Fruit fly (Drosophila melanogaster) whole organism, adult: Measurements from ENCODE around the gene CstF50.

Experiments used
- CG11617 ChIP-seq: fragments of 200-800 bp; sonication (Bioruptor generic); optimal IDR thresholded peaks from 2 replicates; lab custom pipeline; 2017; ENCODE audit warnings: mild to moderate bottlenecking, missing biosample characterization, missing genetic modification reagents, missing genetic modification characterization
- CG12768 ChIP-seq: fragments of 200-800 bp; sonication (Bioruptor generic); optimal IDR thresholded peaks from 2 replicates; lab custom pipeline; 2017; ENCODE audit warnings: missing biosample characterization, missing genetic modification characterization, mild to moderate bottlenecking, moderate library complexity, missing genetic modification reagents
- CG14711 ChIP-seq: fragments of 200-800 bp; sonication (Bioruptor generic); optimal IDR thresholded peaks from 2 replicates; lab custom pipeline; 2018; ENCODE audit warnings: missing biosample characterization, mild to moderate bottlenecking, missing genetic modification characterization, moderate library complexity
- CG1620 ChIP-seq: fragments of 200-800 bp; sonication (Bioruptor generic); optimal IDR thresholded peaks from 2 replicates; lab custom pipeline; 2016; ENCODE audit warnings: missing biosample characterization, missing genetic modification characterization
- CG33017 ChIP-seq: fragments of 200-800 bp; sonication (Bioruptor generic); optimal IDR thresholded peaks from 2 replicates; lab custom pipeline; 2018; ENCODE audit warnings: missing biosample characterization, mild to moderate bottlenecking, missing genetic modification characterization, moderate library complexity
- CG5204 ChIP-seq: fragments of 200-800 bp; sonication (Bioruptor generic); optimal IDR thresholded peaks from 2 replicates; lab custom pipeline; 2016; ENCODE audit warnings: missing biosample characterization, missing genetic modification characterization
- CG7045 ChIP-seq: fragments of 200-800 bp; sonication (Bioruptor generic); optimal IDR thresholded peaks from 2 replicates; lab custom pipeline; 2017; ENCODE audit warnings: missing biosample characterization, mild to moderate bottlenecking, missing genetic modification characterization
- CG7101 ChIP-seq: fragments of 200-800 bp; sonication (Bioruptor generic); optimal IDR thresholded peaks from 2 replicates; lab custom pipeline; 2018; ENCODE audit warnings: missing biosample characterization, mild to moderate bottlenecking, missing genetic modification characterization, moderate library complexity
- Clk ChIP-seq: fragments of 200-800 bp; sonication (Bioruptor generic); optimal IDR thresholded peaks from 2 replicates; lab custom pipeline; 2017; ENCODE audit warnings: missing biosample characterization, missing genetic modification characterization
- Crg-1 ChIP-seq: fragments of 200-800 bp; sonication (Bioruptor generic); optimal IDR thresholded peaks from 2 replicates; lab custom pipeline; 2016; ENCODE audit warnings: missing biosample characterization, missing genetic modification characterization
- Hr96 ChIP-seq: fragments of 200-800 bp; sonication (Bioruptor generic); optimal IDR thresholded peaks from 2 replicates; lab custom pipeline; 2016; ENCODE audit warnings: missing biosample characterization, missing genetic modification characterization
- Mnt ChIP-seq: fragments of 200-800 bp; sonication (Bioruptor generic); optimal IDR thresholded peaks from 2 replicates; lab custom pipeline; 2016; ENCODE audit warnings: missing biosample characterization, mild to moderate bottlenecking, missing genetic modification characterization
- bab1 ChIP-seq: fragments of 200-800 bp; sonication (Bioruptor generic); optimal IDR thresholded peaks from 3 replicates; lab custom pipeline; 2019; ENCODE audit warnings: missing biosample characterization, mild to moderate bottlenecking, missing genetic modification characterization, moderate library complexity
- cic ChIP-seq: fragments of 200-800 bp; sonication (Bioruptor generic); optimal IDR thresholded peaks from 2 replicates; lab custom pipeline; 2017; ENCODE audit warnings: missing biosample characterization, mild to moderate bottlenecking, missing genetic modification characterization, moderate library complexity
- cnc ChIP-seq, 2 experiments: fragments of >200 bp; optimal IDR thresholded peaks; 2 replicates each; lab custom pipeline; 2017
- kay ChIP-seq: fragments of 200-800 bp; sonication (Bioruptor generic); peaks from one replicate; lab custom pipeline; 2016; ENCODE audit warnings: missing biosample characterization, missing genetic modification characterization, borderline replicate concordance
- ovo ChIP-seq: fragments of 200-800 bp; sonication (Bioruptor generic); optimal IDR thresholded peaks from 2 replicates; lab custom pipeline; 2016; ENCODE audit warnings: missing biosample characterization, missing genetic modification characterization
- pad ChIP-seq: fragments of 200-800 bp; sonication (Bioruptor generic); optimal IDR thresholded peaks from 3 replicates; lab custom pipeline; 2017; ENCODE audit warnings: missing biosample characterization, missing genetic modification characterization, mild to moderate bottlenecking, moderate library complexity, missing genetic modification reagents
- tj ChIP-seq: fragments of 200-800 bp; sonication (Bioruptor generic); optimal IDR thresholded peaks from 3 replicates; lab custom pipeline; 2017; ENCODE audit warnings: missing biosample characterization, mild to moderate bottlenecking, missing genetic modification characterization, moderate library complexity
- toe ChIP-seq: fragments of 200-800 bp; sonication (Bioruptor generic); optimal IDR thresholded peaks from 2 replicates; lab custom pipeline; 2016; ENCODE audit warnings: missing biosample characterization, missing genetic modification characterization

CstF50 gene

dm6 chr3R:31748093-31748996 is 11.6 kb upstream of the CstF50 start:
- TF ChIP-seq CG5204 (GFP tag; lab: Kevin White, UChicago): no peak
- TF ChIP-seq Hr96 (GFP tag; lab: Kevin White, UChicago): peak; percentile 49
- TF ChIP-seq CG7101: peak; percentile 5
- TF ChIP-seq bab1: peak; percentile 16
- TF ChIP-seq Mnt: peak; percentile 99
- no peak for TF ChIP-seq Clk (GFP tag; lab: Kevin White, UChicago)
- peak; percentile 40 for TF ChIP-seq tj (GFP tag; lab: Kevin White, UChicago)
- TF ChIP-seq cnc (optimal IDR thresholded peaks at IDR 0.05; lab: Kevin White, UChicago): no peak
- peak; percentile 28 for TF ChIP-seq CG12768 (GFP tag; lab: Kevin White, UChicago)
- TF ChIP-seq cic (GFP tag; lab: Kevin White, UChicago): peak; percentile 93
- peak; percentile 69 for TF ChIP-seq CG11617 (GFP tag; lab: Kevin White, UChicago)
- peak; percentile 28 for TF ChIP-seq ovo (GFP tag; lab: Kevin White, UChicago)
- peak; percentile 60 for TF ChIP-seq pad (GFP tag; lab: Kevin White, UChicago)

dm6 chr3R:31747429-31748048 is 10.8 kb upstream of the CstF50 start, which contains the start of the genes nero and CG1910:
Gene nero (minus strand): TSS chr3R:31747558.
Gene CG1910 (plus strand): TSS chr3R:31747643.
- TF ChIP-seq CG12768 (GFP tag; lab: Kevin White, UChicago): no peak
- peak; percentile 0 for TF ChIP-seq toe (GFP tag; lab: Kevin White, UChicago)
- TF ChIP-seq pad (GFP tag; lab: Kevin White, UChicago): no peak
- peak; percentile 18 for TF ChIP-seq Crg-1 (GFP tag; lab: Kevin White, UChicago)
- TF ChIP-seq cnc (optimal IDR thresholded peaks at IDR 0.05; lab: Kevin White, UChicago): no peak
- TF ChIP-seq Mnt: peak; percentile 96
- peak; percentile 42 for TF ChIP-seq bab1
- TF ChIP-seq CG7101: peak; percentile 54
- TF ChIP-seq tj (GFP tag; lab: Kevin White, UChicago): peak; percentile 85
- peak; percentile 18 for TF ChIP-seq CG1620 (GFP tag; lab: Kevin White, UChicago)
- TF ChIP-seq ovo (GFP tag; lab: Kevin White, UChicago): no peak

dm6 chr3R:31745629-31746081 is 8.9 kb upstream of the CstF50 start, which contains the start of gene awd:
Gene awd (minus strand): TSS chr3R:31746077.
- TF ChIP-seq Mnt: peak; percentile 95
- peak; percentile 43 for TF ChIP-seq CG11617 (GFP tag; lab: Kevin White, UChicago)
- no peak for TF ChIP-seq CG7045 (GFP tag; lab: Kevin White, UChicago)
- peak; percentile 27 for TF ChIP-seq CG12768 (GFP tag; lab: Kevin White, UChicago)
- peak; percentile 5 for TF ChIP-seq pad (GFP tag; lab: Kevin White, UChicago)
- TF ChIP-seq CG7101: peak; percentile 56
- TF ChIP-seq CG33017 (tag; lab: Kevin White, UChicago): peak; percentile 47
- TF ChIP-seq CG5204 (GFP tag; lab: Kevin White, UChicago): no peak
- TF ChIP-seq cnc (optimal IDR thresholded peaks at IDR 0.05; lab: Kevin White, UChicago): no peak
- TF ChIP-seq ovo (GFP tag; lab: Kevin White, UChicago): peak; percentile 23
- TF ChIP-seq kay (GFP tag; lab: Kevin White, UChicago): no peak
- TF ChIP-seq toe (GFP tag; lab: Kevin White, UChicago): no peak
- peak; percentile 65 for TF ChIP-seq Crg-1 (GFP tag; lab: Kevin White, UChicago)
- TF ChIP-seq Clk (GFP tag; lab: Kevin White, UChicago): peak; percentile 30
- TF ChIP-seq tj (GFP tag; lab: Kevin White, UChicago): peak; percentile 45
- peak; percentile 54 for TF ChIP-seq bab1
- no peak for TF ChIP-seq CG1620 (GFP tag; lab: Kevin White, UChicago)
- TF ChIP-seq Hr96 (GFP tag; lab: Kevin White, UChicago): peak; percentile 61
- peak; percentile 54 for TF ChIP-seq cic (GFP tag; lab: Kevin White, UChicago)
- TF ChIP-seq CG14711 (tag; lab: Kevin White, UChicago): peak; percentile 58

dm6 chr3R:31744044-31744652 is 7.4 kb upstream of the CstF50 start, which contains the start of gene CG1896:
Gene CG1896 (plus strand): TSS chr3R:31744282.
- no peak for TF ChIP-seq kay (GFP tag; lab: Kevin White, UChicago)
- no peak for TF ChIP-seq Clk (GFP tag; lab: Kevin White, UChicago)
- TF ChIP-seq CG7045 (GFP tag; lab: Kevin White, UChicago): peak; percentile 19
- peak; percentile 26 for TF ChIP-seq CG1620 (GFP tag; lab: Kevin White, UChicago)
- peak; percentile 9 for TF ChIP-seq Crg-1 (GFP tag; lab: Kevin White, UChicago)
- no peak for TF ChIP-seq cnc (optimal IDR thresholded peaks at IDR 0.05; lab: Kevin White, UChicago)
- no peak for TF ChIP-seq CG5204 (GFP tag; lab: Kevin White, UChicago)
- peak; percentile 49 for TF ChIP-seq bab1
- TF ChIP-seq CG11617 (GFP tag; lab: Kevin White, UChicago): peak; percentile 30
- no peak for TF ChIP-seq pad (GFP tag; lab: Kevin White, UChicago)
- peak; percentile 60 for TF ChIP-seq CG7101
- no peak for TF ChIP-seq cic (GFP tag; lab: Kevin White, UChicago)
- TF ChIP-seq tj (GFP tag; lab: Kevin White, UChicago): no peak
- peak; percentile 41 for TF ChIP-seq Mnt
- peak; percentile 61 for TF ChIP-seq CG12768 (GFP tag; lab: Kevin White, UChicago)
- peak; percentile 22 for TF ChIP-seq CG33017 (tag; lab: Kevin White, UChicago)
- peak; percentile 51 for TF ChIP-seq toe (GFP tag; lab: Kevin White, UChicago)
- peak; percentile 84 for TF ChIP-seq CG14711 (tag; lab: Kevin White, UChicago)
- TF ChIP-seq Hr96 (GFP tag; lab: Kevin White, UChicago): no peak
